Fruit fly (Drosophila melanogaster) whole organism, embryonic: Measurements from ENCODE around the gene CG11999.

Source experiments
- CG11085 ChIP-seq: fragments of 200-800 bp; sonication (Bioruptor generic); IDR thresholded peaks from 2 replicates; pipeline ENCODE4 v1.3.6; 2022; ENCODE audit warnings: missing biosample characterization, missing genetic modification characterization
- CG11723 ChIP-seq: fragments of 200-800 bp; sonication (Bioruptor generic); optimal IDR thresholded peaks from 2 replicates; lab custom pipeline; 2017; ENCODE audit warnings: missing biosample characterization, mild to moderate bottlenecking, missing genetic modification characterization
- CG12219 ChIP-seq: fragments of 200-800 bp; sonication (Bioruptor generic); optimal IDR thresholded peaks from 3 replicates; lab custom pipeline; 2018; ENCODE audit warnings: missing biosample characterization, mild to moderate bottlenecking, missing genetic modification characterization
- CG12769 ChIP-seq: fragments of 200-800 bp; sonication (Bioruptor generic); optimal IDR thresholded peaks from 2 replicates; lab custom pipeline; 2019; ENCODE audit warnings: missing biosample characterization, mild to moderate bottlenecking, missing genetic modification characterization, moderate library complexity
- CG14710 ChIP-seq: fragments of 200-800 bp; sonication (Bioruptor generic); optimal IDR thresholded peaks from 3 replicates; lab custom pipeline; 2019; ENCODE audit warnings: missing biosample characterization, mild to moderate bottlenecking, missing genetic modification characterization, moderate library complexity
- CG14860 ChIP-seq: fragments of 200-800 bp; sonication (Bioruptor generic); IDR thresholded peaks from 3 replicates; pipeline ENCODE4 v1.3.6; 2022; ENCODE audit warnings: missing biosample characterization, missing genetic modification characterization; ENCODE audit not compliant: partially characterized antibody
- CG17802 ChIP-seq: fragments of 200-800 bp; sonication (Bioruptor generic); optimal IDR thresholded peaks from 2 replicates; lab custom pipeline; 2018; ENCODE audit warnings: missing biosample characterization, mild to moderate bottlenecking, missing genetic modification characterization, moderate library complexity
- CG17829 ChIP-seq: fragments of 200-800 bp; optimal IDR thresholded peaks from 2 replicates; lab custom pipeline; 2019; ENCODE audit warnings: missing biosample characterization, mild to moderate bottlenecking, missing genetic modification characterization, moderate library complexity
- CG2678 ChIP-seq: fragments of 200-800 bp; sonication (Bioruptor generic); optimal IDR thresholded peaks from 3 replicates; lab custom pipeline; 2019; ENCODE audit warnings: missing biosample characterization, mild to moderate bottlenecking, missing genetic modification characterization, moderate library complexity
- CG31224 ChIP-seq: fragments of 200-800 bp; sonication (Bioruptor generic); IDR thresholded peaks from 2 replicates; pipeline ENCODE4 v1.3.6; 2022; ENCODE audit warnings: missing biosample characterization, missing genetic modification characterization
- CG32532 ChIP-seq: fragments of 200-800 bp; sonication (Bioruptor generic); IDR thresholded peaks from 2 replicates; pipeline ENCODE4 v1.3.6; 2022; ENCODE audit warnings: missing biosample characterization, missing genetic modification characterization
- CG34376 ChIP-seq: fragments of 200-800 bp; sonication (Bioruptor generic); optimal IDR thresholded peaks from 2 replicates; lab custom pipeline; 2018; ENCODE audit warnings: missing biosample characterization, mild to moderate bottlenecking, missing genetic modification characterization
- CG3847 ChIP-seq: fragments of 200-800 bp; sonication (Bioruptor generic); IDR thresholded peaks from 2 replicates; pipeline ENCODE4 v1.3.6; 2022; ENCODE audit warnings: missing biosample characterization, missing genetic modification characterization
- CG4424 ChIP-seq: fragments of 200-800 bp; sonication (Bioruptor generic); optimal IDR thresholded peaks from 3 replicates; lab custom pipeline; 2016; ENCODE audit warnings: missing biosample characterization, missing genetic modification characterization
- CG4617 ChIP-seq: fragments of 200-800 bp; sonication (Bioruptor generic); optimal IDR thresholded peaks from 3 replicates; lab custom pipeline; 2016; ENCODE audit warnings: missing biosample characterization, missing genetic modification characterization, borderline replicate concordance
- CG5245 ChIP-seq: fragments of 200-800 bp; sonication (Bioruptor generic); optimal IDR thresholded peaks from 3 replicates; lab custom pipeline; 2016; ENCODE audit warnings: missing biosample characterization, missing genetic modification characterization
- CG6254 ChIP-seq: fragments of 200-800 bp; sonication (Bioruptor generic); optimal IDR thresholded peaks from 3 replicates; lab custom pipeline; 2017; ENCODE audit warnings: mild to moderate bottlenecking, missing biosample characterization, missing genetic modification reagents, missing genetic modification characterization
- CG6683 ChIP-seq: fragments of 200-800 bp; sonication (Bioruptor generic); optimal IDR thresholded peaks from 2 replicates; lab custom pipeline; 2017; ENCODE audit warnings: missing biosample characterization, mild to moderate bottlenecking, missing genetic modification characterization, missing genetic modification reagents
- CG6791 ChIP-seq: fragments of 200-800 bp; sonication (Bioruptor generic); IDR thresholded peaks from 3 replicates; pipeline ENCODE4 v1.3.6; 2022; ENCODE audit warnings: missing biosample characterization, missing genetic modification characterization; ENCODE audit not compliant: partially characterized antibody
- CG7271 ChIP-seq: fragments of 200-800 bp; sonication (Bioruptor generic); optimal IDR thresholded peaks from 2 replicates; lab custom pipeline; 2018; ENCODE audit warnings: missing biosample characterization, mild to moderate bottlenecking, missing genetic modification characterization, moderate library complexity
- CG9215 ChIP-seq: fragments of 200-800 bp; sonication (Bioruptor generic); IDR thresholded peaks from 2 replicates; pipeline ENCODE4 v1.3.6; 2022; ENCODE audit warnings: missing biosample characterization, missing genetic modification characterization
- Mes4 ChIP-seq: fragments of 200-800 bp; sonication (Bioruptor generic); optimal IDR thresholded peaks from 2 replicates; lab custom pipeline; 2016; ENCODE audit warnings: missing biosample characterization, missing genetic modification characterization
- Scr ChIP-seq: fragments of 200-800 bp; sonication (Bioruptor generic); IDR thresholded peaks from 2 replicates; pipeline ENCODE4 v1.3.6; 2022; ENCODE audit warnings: missing biosample characterization, missing genetic modification characterization; ENCODE audit not compliant: partially characterized antibody
- amos ChIP-seq: fragments of 200-800 bp; sonication (Bioruptor generic); IDR thresholded peaks from 2 replicates; pipeline ENCODE4 v1.3.6; 2022; ENCODE audit warnings: missing biosample characterization, missing genetic modification characterization; ENCODE audit not compliant: partially characterized antibody
- chif ChIP-seq, 2 experiments: fragments of 200-800 bp; sonication (Bioruptor generic); optimal IDR thresholded peaks; 3 replicates each; lab custom pipeline; 2016; ENCODE audit warnings: missing biosample characterization in 2 of 2, missing genetic modification characterization in 2 of 2
- dmrt11E ChIP-seq: fragments of 200-800 bp; sonication (Bioruptor generic); optimal IDR thresholded peaks from 3 replicates; lab custom pipeline; 2018; ENCODE audit warnings: missing biosample characterization, mild to moderate bottlenecking, missing genetic modification characterization, moderate library complexity
- eve ChIP-seq, 2 experiments: fragments of >200 bp; optimal IDR thresholded peaks; 2 replicates each; lab custom pipeline; 2017; ENCODE audit warnings: missing biosample characterization in 2 of 2, missing genetic modification characterization in 2 of 2
- fru ChIP-seq: fragments of >200 bp; optimal IDR thresholded peaks from 2 replicates; lab custom pipeline; 2017
- gce ChIP-seq: fragments of 200-800 bp; sonication (Bioruptor generic); IDR thresholded peaks from 3 replicates; pipeline ENCODE4 v1.3.6; 2022; ENCODE audit warnings: missing biosample characterization, missing genetic modification characterization
- insv ChIP-seq, 2 experiments: fragments of 200-800 bp; sonication (Bioruptor generic); optimal IDR thresholded peaks; 3 replicates each; lab custom pipeline; 2016 to 2018; ENCODE audit warnings: missing biosample characterization in 2 of 2, missing genetic modification characterization in 2 of 2
- inv ChIP-seq: fragments of 200-800 bp; sonication (Bioruptor generic); IDR thresholded peaks from 2 replicates; pipeline ENCODE4 v1.3.6; 2022; ENCODE audit warnings: missing biosample characterization, missing genetic modification characterization; ENCODE audit not compliant: partially characterized antibody
- kah ChIP-seq: fragments of 200-800 bp; sonication (Bioruptor generic); optimal IDR thresholded peaks from 2 replicates; lab custom pipeline; 2018; ENCODE audit warnings: missing biosample characterization, mild to moderate bottlenecking, missing genetic modification characterization
- ken ChIP-seq: fragments of 200-800 bp; sonication (Bioruptor generic); IDR thresholded peaks from 3 replicates; pipeline ENCODE4 v1.3.6; 2022; ENCODE audit warnings: missing biosample characterization, missing genetic modification characterization
- kni ChIP-seq: fragments of 200-800 bp; sonication (Bioruptor generic); optimal IDR thresholded peaks from 3 replicates; lab custom pipeline; 2017; ENCODE audit warnings: mild to moderate bottlenecking, missing biosample characterization, missing genetic modification reagents, missing genetic modification characterization
- mirr ChIP-seq: fragments of 200-800 bp; sonication (Bioruptor generic); optimal IDR thresholded peaks from 3 replicates; lab custom pipeline; 2018; ENCODE audit warnings: missing biosample characterization, mild to moderate bottlenecking, missing genetic modification characterization
- phol ChIP-seq: fragments of 200-800 bp; sonication (Bioruptor generic); optimal IDR thresholded peaks from 3 replicates; lab custom pipeline; 2018; ENCODE audit warnings: missing biosample characterization, mild to moderate bottlenecking, missing genetic modification characterization, moderate library complexity
- pum ChIP-seq: fragments of 200-800 bp; sonication (Bioruptor generic); optimal IDR thresholded peaks from 2 replicates; lab custom pipeline; 2016; ENCODE audit warnings: missing biosample characterization, missing genetic modification characterization
- pzg ChIP-seq: fragments of 200-800 bp; sonication (Bioruptor generic); optimal IDR thresholded peaks from 3 replicates; lab custom pipeline; 2018; ENCODE audit warnings: missing biosample characterization, mild to moderate bottlenecking, missing genetic modification characterization, moderate library complexity
- row ChIP-seq: fragments of 200-800 bp; sonication (Bioruptor generic); IDR thresholded peaks from 3 replicates; pipeline ENCODE4 v1.3.6; 2022; ENCODE audit warnings: missing biosample characterization, missing genetic modification characterization
- scrt ChIP-seq: fragments of 200-800 bp; sonication (Bioruptor generic); optimal IDR thresholded peaks from 2 replicates; lab custom pipeline; 2018; ENCODE audit warnings: missing biosample characterization, mild to moderate bottlenecking, missing genetic modification characterization, moderate library complexity
- sens-2 ChIP-seq: fragments of 200-800 bp; sonication (Bioruptor generic); IDR thresholded peaks from 2 replicates; pipeline ENCODE4 v1.3.6; 2022; ENCODE audit warnings: missing biosample characterization, missing genetic modification characterization
- sima ChIP-seq: fragments of 200-800 bp; sonication (Bioruptor generic); optimal IDR thresholded peaks from 2 replicates; lab custom pipeline; 2016; ENCODE audit warnings: missing biosample characterization, missing genetic modification characterization
- sna ChIP-seq: fragments of 200-800 bp; sonication (Bioruptor generic); IDR thresholded peaks from 2 replicates; pipeline ENCODE4 v1.3.6; 2022; ENCODE audit warnings: missing biosample characterization, missing genetic modification characterization; ENCODE audit not compliant: partially characterized antibody
- sr ChIP-seq: fragments of 200-800 bp; sonication (Bioruptor generic); IDR thresholded peaks from 3 replicates; pipeline ENCODE4 v1.3.6; 2022; ENCODE audit warnings: missing biosample characterization, missing genetic modification characterization
- stwl ChIP-seq: fragments of 200-800 bp; sonication (Bioruptor generic); optimal IDR thresholded peaks from 3 replicates; lab custom pipeline; 2018; ENCODE audit warnings: missing biosample characterization, mild to moderate bottlenecking, missing genetic modification characterization, moderate library complexity
- trem ChIP-seq: fragments of 200-800 bp; optimal IDR thresholded peaks from 3 replicates; lab custom pipeline; 2019; ENCODE audit warnings: missing biosample characterization, mild to moderate bottlenecking, missing genetic modification characterization, moderate library complexity
- vnd ChIP-seq: fragments of 200-800 bp; sonication (Bioruptor generic); IDR thresholded peaks from 3 replicates; pipeline ENCODE4 v1.3.6; 2022; ENCODE audit warnings: missing biosample characterization, missing genetic modification characterization; ENCODE audit not compliant: partially characterized antibody
- vvl ChIP-seq: fragments of 200-800 bp; sonication (Bioruptor generic); IDR thresholded peaks from 2 replicates; pipeline ENCODE4 v1.3.6; 2022; ENCODE audit warnings: missing biosample characterization, missing genetic modification characterization
- zen ChIP-seq: fragments of 200-800 bp; sonication (Bioruptor generic); optimal IDR thresholded peaks from 3 replicates; lab custom pipeline; 2018; ENCODE audit warnings: missing biosample characterization, mild to moderate bottlenecking, missing genetic modification characterization, moderate library complexity

The CG11999 gene

dm6 chr3R:5367512-5368169 lies 13.1 kb upstream of the CG11999 start (continued):
- TF ChIP-seq zen (tag; lab: Kevin White, UChicago) (no peak), mirr (GFP tag; lab: Kevin White, UChicago) (peak; percentile 87), CG32532 (GFP tag; lab: Robert Waterston, UW) (no peak), kni (GFP tag; lab: Kevin White, UChicago) (peak; percentile 83), stwl (no peak), amos (GFP tag; lab: Robert Waterston, UW) (peak; percentile 24; the same call in 1 of the 2 replicates), chif (GFP tag; optimal IDR thresholded peaks at IDR 0.05; lab: Kevin White, UChicago) (no peak), insv (GFP tag; optimal IDR thresholded peaks at IDR 0.05; lab: Kevin White, UChicago) (peak; percentile 75 to 97), dmrt11E (no peak), CG12219 (GFP tag; lab: Kevin White, UChicago) (no peak), sens-2 (no peak), eve (GFP tag; optimal IDR thresholded peaks at IDR 0.05; lab: Kevin White, UChicago) (no peak), CG9215 (GFP tag; lab: Robert Waterston, UW) (no peak), CG11723 (GFP tag; lab: Kevin White, UChicago) (no peak), phol (tag; lab: Kevin White, UChicago) (no peak), CG6254 (no peak), ken (GFP tag; lab: Robert Waterston, UW) (0 out of 3 replicates have a peak, but pooled peaks have one; percentile 35), CG34376 (GFP tag; lab: Kevin White, UChicago) (peak; percentile 64), CG17829 (tag; lab: Kevin White, UChicago) (peak; percentile 19), scrt (GFP tag; lab: Kevin White, UChicago) (peak; percentile 22), CG6683 (GFP tag; lab: Kevin White, UChicago) (no peak), CG4424 (GFP tag; lab: Kevin White, UChicago) (no peak), sima (no peak), CG12769 (tag; lab: Kevin White, UChicago) (no peak), sr (GFP tag; lab: Robert Waterston, UW) (0 out of 3 replicates have a peak, but pooled peaks have one; percentile 36), Scr (GFP tag; lab: Robert Waterston, UW) (no peak), Mes4 (GFP tag; lab: Kevin White, UChicago) (no peak), CG17802 (no peak), row (GFP tag; lab: Robert Waterston, UW) (no peak), pum (GFP tag; lab: Kevin White, UChicago) (no peak), vvl (GFP tag; lab: Robert Waterston, UW) (peak; percentile 12; the same call in 1 of the 2 replicates), CG6791 (GFP tag; lab: Robert Waterston, UW) (peak; percentile 46; the same call in 2 of the 3 replicates), fru (lab: Kevin White, UChicago) (no peak), kah (GFP tag; lab: Kevin White, UChicago) (no peak), CG14710 (tag; lab: Kevin White, UChicago) (no peak), CG4617 (GFP tag; lab: Kevin White, UChicago) (no peak), CG31224 (GFP tag; lab: Robert Waterston, UW) (no peak), CG3847 (GFP tag; lab: Robert Waterston, UW) (no peak), CG14860 (GFP tag; lab: Robert Waterston, UW) (no peak), gce (0 out of 3 replicates have a peak, but pooled peaks have one; percentile 33), sna (peak; percentile 28; the same call in 1 of the 2 replicates), CG5245 (no peak), CG11085 (GFP tag; lab: Robert Waterston, UW) (no peak), vnd (no peak), CG7271 (tag; lab: Kevin White, UChicago) (no peak), pzg (peak; percentile 3), CG2678 (tag; lab: Kevin White, UChicago) (peak; percentile 24), trem (no peak), inv (GFP tag; lab: Robert Waterston, UW) (no peak)
